Worm (Caenorhabditis elegans) whole organism, L1 larva: Measurements from ENCODE around the gene C18E9.9.

Experiments used
- C04F5.9 ChIP-seq: sonication (generic microtip); optimal IDR thresholded peaks from 2 replicates; lab custom pipeline; 2016; ENCODE audit warnings: missing genetic modification characterization, missing compliant biosample characterization
- C16A3.4 ChIP-seq: fragments of 150-350 bp; optimal IDR thresholded peaks from 2 replicates; lab custom pipeline; 2014; ENCODE audit warnings: missing biosample characterization, missing genetic modification characterization
- C34B4.2 ChIP-seq: sonication (generic microtip); optimal IDR thresholded peaks from 2 replicates; lab custom pipeline; 2017; ENCODE audit warnings: mild to moderate bottlenecking, missing genetic modification characterization, missing compliant biosample characterization
- aha-1 ChIP-seq: fragments of 150-350 bp; optimal IDR thresholded peaks from 2 replicates; lab custom pipeline; 2014; ENCODE audit warnings: missing biosample characterization, missing genetic modification characterization
- alr-1 ChIP-seq: fragments of 200-800 bp; sonication (Bioruptor generic); optimal IDR thresholded peaks from 2 replicates; lab custom pipeline; 2018; ENCODE audit warnings: borderline replicate concordance, mild to moderate bottlenecking, missing genetic modification characterization, missing compliant biosample characterization
- blmp-1 ChIP-seq: fragments of 150-350 bp; optimal IDR thresholded peaks from 2 replicates; lab custom pipeline; 2014; ENCODE audit warnings: missing biosample characterization, missing genetic modification characterization
- ceh-63 ChIP-seq: fragments of 200-800 bp; sonication (Bioruptor generic); optimal IDR thresholded peaks from 2 replicates; lab custom pipeline; 2018; ENCODE audit warnings: mild to moderate bottlenecking, missing genetic modification characterization, missing compliant biosample characterization
- ceh-8 ChIP-seq: fragments of 200-800 bp; sonication (Bioruptor generic); optimal IDR thresholded peaks from 2 replicates; lab custom pipeline; 2018; ENCODE audit warnings: mild to moderate bottlenecking, missing genetic modification characterization, moderate library complexity, missing compliant biosample characterization
- ceh-82 ChIP-seq, 3 experiments: fragments of 150-350 bp in 1 of 3; sonication (generic microtip) in 2 of 3; optimal IDR thresholded peaks; 2 replicates each; lab custom pipeline; 2014 to 2017; ENCODE audit warnings: missing biosample characterization in 3 of 3, missing genetic modification characterization in 3 of 3
- ceh-88 ChIP-seq: fragments of 200-800 bp; sonication (Bioruptor generic); IDR thresholded peaks from 2 replicates; pipeline ENCODE4 v1.3.6; 2022; ENCODE audit warnings: missing genetic modification characterization, missing compliant biosample characterization
- ceh-90 ChIP-seq: sonication (generic microtip); optimal IDR thresholded peaks from 2 replicates; lab custom pipeline; 2016; ENCODE audit warnings: missing genetic modification characterization, missing compliant biosample characterization
- ces-1 ChIP-seq: fragments of 150-350 bp; optimal IDR thresholded peaks from 2 replicates; lab custom pipeline; 2014; ENCODE audit warnings: missing biosample characterization, missing genetic modification reagents, missing genetic modification characterization
- dpl-1 ChIP-seq, 3 experiments: fragments of 150-350 bp in 2 of 3; sonication (generic microtip) in 1 of 3; optimal IDR thresholded peaks; 2 replicates each; lab custom pipeline; 2014 to 2017; ENCODE audit warnings: missing biosample characterization in 3 of 3, missing genetic modification characterization in 3 of 3, missing genetic modification reagents in 3 of 3
- dsc-1 ChIP-seq: sonication (generic microtip); optimal IDR thresholded peaks from 2 replicates; lab custom pipeline; 2016; ENCODE audit warnings: mild to moderate bottlenecking, missing genetic modification characterization, missing compliant biosample characterization
- efl-3 ChIP-seq: fragments of 200-800 bp; sonication (Bioruptor generic); optimal IDR thresholded peaks from 2 replicates; lab custom pipeline; 2018; ENCODE audit warnings: mild to moderate bottlenecking, missing genetic modification characterization, missing compliant biosample characterization
- egl-13 ChIP-seq: sonication (generic microtip); optimal IDR thresholded peaks from 2 replicates; lab custom pipeline; 2016; ENCODE audit warnings: missing genotype, missing genetic modification reagents, missing genetic modification characterization, missing compliant biosample characterization
- elt-2 ChIP-seq: sonication (generic microtip); optimal IDR thresholded peaks from 2 replicates; lab custom pipeline; 2016; ENCODE audit warnings: missing genetic modification characterization, mild to moderate bottlenecking, inconsistent platforms, missing compliant biosample characterization, missing genetic modification reagents
- elt-3 ChIP-seq, 6 experiments: fragments of 150-350 bp in 1 of 6; sonication (generic microtip); optimal IDR thresholded peaks; 2 replicates each; lab custom pipeline; 2017 to 2018; ENCODE audit warnings: missing biosample characterization in 6 of 6, missing genetic modification characterization in 6 of 6, inconsistent platforms in 1 of 6
- fkh-10 ChIP-seq: sonication (generic microtip); optimal IDR thresholded peaks from 2 replicates; lab custom pipeline; 2017; ENCODE audit warnings: missing biosample characterization, missing genetic modification reagents, missing genetic modification characterization
- fkh-4 ChIP-seq: sonication (generic microtip); optimal IDR thresholded peaks from 2 replicates; lab custom pipeline; 2016; ENCODE audit warnings: missing compliant biosample characterization, missing genetic modification characterization, borderline replicate concordance
- fkh-8 ChIP-seq: sonication (generic microtip); optimal IDR thresholded peaks from 2 replicates; lab custom pipeline; 2016; ENCODE audit warnings: mild to moderate bottlenecking, missing genetic modification characterization, missing compliant biosample characterization
- hlh-17 ChIP-seq: fragments of 200-800 bp; sonication (Bioruptor generic); optimal IDR thresholded peaks from 2 replicates; lab custom pipeline; 2018; ENCODE audit warnings: missing genetic modification characterization, mild to moderate bottlenecking, missing compliant biosample characterization, moderate library complexity, borderline replicate concordance
- hlh-4 ChIP-seq: sonication (generic microtip); optimal IDR thresholded peaks from 2 replicates; lab custom pipeline; 2016; ENCODE audit warnings: mild to moderate bottlenecking, missing genetic modification characterization, missing compliant biosample characterization
- irx-1 ChIP-seq: sonication (generic microtip); optimal IDR thresholded peaks from 2 replicates; lab custom pipeline; 2016; ENCODE audit warnings: missing genetic modification characterization, missing compliant biosample characterization
- isw-1 ChIP-seq: fragments of 200-800 bp; sonication (Bioruptor generic); IDR thresholded peaks from 2 replicates; pipeline ENCODE4 v1.3.6; 2022; ENCODE audit warnings: missing genetic modification characterization, missing compliant biosample characterization
- lin-39 ChIP-seq: fragments of 150-350 bp; optimal IDR thresholded peaks from 2 replicates; lab custom pipeline; 2014; ENCODE audit warnings: missing biosample characterization, missing genetic modification reagents, missing genetic modification characterization
- lir-3 ChIP-seq: sonication (generic microtip); optimal IDR thresholded peaks from 2 replicates; lab custom pipeline; 2016; ENCODE audit warnings: mild to moderate bottlenecking, missing genetic modification characterization, moderate library complexity, missing compliant biosample characterization; ENCODE audit not compliant: poor library complexity
- mdl-1 ChIP-seq, 2 experiments: fragments of 150-350 bp; optimal IDR thresholded peaks; 2 replicates each; lab custom pipeline; 2014 to 2017; ENCODE audit warnings: missing biosample characterization in 2 of 2, missing genetic modification characterization in 2 of 2, inconsistent platforms in 1 of 2
- mef-2 ChIP-seq: fragments of 150-350 bp; optimal IDR thresholded peaks from 2 replicates; lab custom pipeline; 2014; ENCODE audit warnings: missing biosample characterization, missing genetic modification characterization
- nhr-11 ChIP-seq: fragments of 150-350 bp; optimal IDR thresholded peaks from 2 replicates; lab custom pipeline; 2014; ENCODE audit warnings: missing biosample characterization, missing genetic modification characterization
- nhr-12 ChIP-seq: sonication (generic microtip); optimal IDR thresholded peaks from 2 replicates; lab custom pipeline; 2017; ENCODE audit warnings: missing biosample characterization, missing genetic modification characterization
- nhr-20 ChIP-seq: sonication (generic microtip); optimal IDR thresholded peaks from 2 replicates; lab custom pipeline; 2016; ENCODE audit warnings: mild to moderate bottlenecking, missing genetic modification characterization, missing compliant biosample characterization
- nhr-28 ChIP-seq: fragments of 150-350 bp; optimal IDR thresholded peaks from 2 replicates; lab custom pipeline; 2014; ENCODE audit warnings: missing biosample characterization, missing genetic modification characterization
- nhr-47 ChIP-seq: sonication (generic microtip); optimal IDR thresholded peaks from 2 replicates; lab custom pipeline; 2016; ENCODE audit warnings: mild to moderate bottlenecking, missing genetic modification characterization, moderate library complexity, missing compliant biosample characterization
- nhr-77 ChIP-seq: fragments of 150-350 bp; optimal IDR thresholded peaks from 2 replicates; lab custom pipeline; 2014; ENCODE audit warnings: missing biosample characterization, missing genetic modification characterization
- nhr-84 ChIP-seq: sonication (generic microtip); optimal IDR thresholded peaks from 2 replicates; lab custom pipeline; 2017; ENCODE audit warnings: missing biosample characterization, missing genetic modification characterization
- nhr-85 ChIP-seq: sonication (generic microtip); peaks from one replicate; lab custom pipeline; 2016; ENCODE audit warnings: missing genetic modification characterization, inconsistent platforms, missing compliant biosample characterization
- nhr-90 ChIP-seq: sonication (generic microtip); optimal IDR thresholded peaks from 2 replicates; lab custom pipeline; 2016; ENCODE audit warnings: mild to moderate bottlenecking, missing genetic modification characterization, missing compliant biosample characterization; ENCODE audit not compliant: poor library complexity
- pax-3 ChIP-seq: fragments of 200-800 bp; sonication (Bioruptor generic); optimal IDR thresholded peaks from 2 replicates; lab custom pipeline; 2018; ENCODE audit warnings: mild to moderate bottlenecking, missing genetic modification characterization, moderate library complexity, missing compliant biosample characterization
- skn-1 ChIP-seq: fragments of 150-350 bp; optimal IDR thresholded peaks from 2 replicates; lab custom pipeline; 2014; ENCODE audit warnings: missing biosample characterization, missing genetic modification characterization
- snpc-4 ChIP-seq: fragments of 150-350 bp; optimal IDR thresholded peaks from 2 replicates; lab custom pipeline; 2014; ENCODE audit warnings: missing biosample characterization, missing genetic modification characterization
- snu-23 ChIP-seq: sonication (generic microtip); optimal IDR thresholded peaks from 2 replicates; lab custom pipeline; 2016; ENCODE audit warnings: missing genetic modification characterization, missing compliant biosample characterization
- sox-4 ChIP-seq: sonication (generic microtip); optimal IDR thresholded peaks from 2 replicates; lab custom pipeline; 2016; ENCODE audit warnings: missing genetic modification characterization, missing compliant biosample characterization
- sptf-1 ChIP-seq: fragments of 150-350 bp; optimal IDR thresholded peaks from 2 replicates; lab custom pipeline; 2014; ENCODE audit warnings: missing biosample characterization, missing genetic modification characterization
- sup-37 ChIP-seq: fragments of 200-800 bp; sonication (Bioruptor generic); optimal IDR thresholded peaks from 2 replicates; lab custom pipeline; 2018; ENCODE audit warnings: mild to moderate bottlenecking, missing genetic modification characterization, missing compliant biosample characterization
- swsn-7 ChIP-seq: sonication (generic microtip); optimal IDR thresholded peaks from 2 replicates; lab custom pipeline; 2016; ENCODE audit warnings: missing genetic modification characterization, missing compliant biosample characterization
- tbx-2 ChIP-seq: sonication (generic microtip); optimal IDR thresholded peaks from 2 replicates; lab custom pipeline; 2016; ENCODE audit warnings: missing genetic modification characterization, missing compliant biosample characterization
- unc-130 ChIP-seq: fragments of 150-350 bp; optimal IDR thresholded peaks from 2 replicates; lab custom pipeline; 2017; ENCODE audit warnings: missing biosample characterization, missing genetic modification characterization, inconsistent platforms
- unc-30 ChIP-seq: sonication (generic microtip); optimal IDR thresholded peaks from 2 replicates; lab custom pipeline; 2017; ENCODE audit warnings: missing biosample characterization, missing genetic modification characterization
- unc-62 ChIP-seq: fragments of 150-350 bp; optimal IDR thresholded peaks from 2 replicates; lab custom pipeline; 2014; ENCODE audit warnings: missing biosample characterization, missing genetic modification reagents, missing genetic modification characterization
- zag-1 ChIP-seq: fragments of 150-350 bp; optimal IDR thresholded peaks from 2 replicates; lab custom pipeline; 2014; ENCODE audit warnings: missing biosample characterization, missing genetic modification characterization
- zip-4 ChIP-seq: fragments of 200-800 bp; sonication (Bioruptor generic); optimal IDR thresholded peaks from 2 replicates; lab custom pipeline; 2018; ENCODE audit warnings: mild to moderate bottlenecking, missing genetic modification characterization, moderate library complexity, missing compliant biosample characterization
- ztf-4 ChIP-seq: fragments of 150-350 bp; optimal IDR thresholded peaks from 2 replicates; lab custom pipeline; 2014; ENCODE audit warnings: missing biosample characterization, missing genetic modification characterization

C18E9.9 gene

ce11 chrII:8940362-8940940 lies 48.9 kb downstream of the C18E9.9 start, which contains the start of the genes set-17 and T21B10.4:
TSS of gene set-17 (minus strand) at chrII:8940488.
TSS of gene T21B10.4 (plus strand) at chrII:8940894.
- TF ChIP-seq lin-39 (tag; lab: Kevin White, UChicago) = no peak
- no peak for TF ChIP-seq nhr-28 (tag; lab: Kevin White, UChicago)
- TF ChIP-seq nhr-84 (tag; lab: Kevin White, UChicago) = no peak
- no peak for TF ChIP-seq elt-2 (tag; lab: Kevin White, UChicago)
- TF ChIP-seq alr-1 = no peak
- TF ChIP-seq sup-37 (GFP tag; lab: Kevin White, UChicago) = no peak
- TF ChIP-seq ceh-82 (tag; optimal IDR thresholded peaks at IDR 0.05; lab: Kevin White, UChicago) = no peak
- TF ChIP-seq ceh-88 = no peak
- TF ChIP-seq irx-1 (tag; lab: Kevin White, UChicago) = no peak
- TF ChIP-seq C04F5.9 (tag; lab: Kevin White, UChicago) = no peak
- no peak for TF ChIP-seq zag-1 (tag; lab: Kevin White, UChicago)
- TF ChIP-seq fkh-10 (GFP tag; lab: Kevin White, UChicago) = no peak
- TF ChIP-seq unc-130 = no peak
- TF ChIP-seq mdl-1 (tag; optimal IDR thresholded peaks at IDR 0.05; lab: Kevin White, UChicago) = no peak
- TF ChIP-seq ceh-63 (GFP tag; lab: Kevin White, UChicago) = no peak
- TF ChIP-seq snpc-4 (tag; lab: Kevin White, UChicago) = no peak
- peak; percentile 24 for TF ChIP-seq sox-4 (tag; lab: Kevin White, UChicago)
- no peak for TF ChIP-seq mef-2 (tag; lab: Kevin White, UChicago)
- TF ChIP-seq nhr-12 = no peak
- peak; percentile 51 for TF ChIP-seq C16A3.4 (tag; lab: Kevin White, UChicago)
- no peak for TF ChIP-seq ces-1 (GFP tag; lab: Kevin White, UChicago)
- no peak for TF ChIP-seq nhr-85 (tag; lab: Kevin White, UChicago)
- TF ChIP-seq nhr-11 (tag; lab: Kevin White, UChicago) = no peak
- TF ChIP-seq nhr-47 (tag; lab: Kevin White, UChicago) = peak; percentile 26
- TF ChIP-seq zip-4 (GFP tag; lab: Kevin White, UChicago) = no peak
- TF ChIP-seq ceh-90 (tag; lab: Kevin White, UChicago) = no peak
- TF ChIP-seq C34B4.2 (tag; lab: Kevin White, UChicago) = no peak
- TF ChIP-seq elt-3 (tag; optimal IDR thresholded peaks at IDR 0.05; lab: Kevin White, UChicago) = no peak
- TF ChIP-seq dsc-1 = no peak
- TF ChIP-seq fkh-8 (tag; lab: Kevin White, UChicago) = no peak
- no peak for TF ChIP-seq nhr-77 (tag; lab: Kevin White, UChicago)
- no peak for TF ChIP-seq unc-62 (GFP tag; lab: Kevin White, UChicago)
- TF ChIP-seq nhr-20 = peak; percentile 34
- TF ChIP-seq efl-3 (GFP tag; lab: Kevin White, UChicago) = no peak
- no peak for TF ChIP-seq ceh-8 (GFP tag; lab: Kevin White, UChicago)
- no peak for TF ChIP-seq nhr-90 (tag; lab: Kevin White, UChicago)
- no peak for TF ChIP-seq isw-1
- TF ChIP-seq fkh-4 (tag; lab: Kevin White, UChicago) = no peak
- no peak for TF ChIP-seq ztf-4 (tag; lab: Kevin White, UChicago)
- TF ChIP-seq unc-30 (tag; lab: Kevin White, UChicago) = no peak
- TF ChIP-seq skn-1 = no peak
- no peak for TF ChIP-seq hlh-17 (GFP tag; lab: Kevin White, UChicago)
- no peak for TF ChIP-seq egl-13
- no peak for TF ChIP-seq pax-3
- TF ChIP-seq sptf-1 (tag; lab: Kevin White, UChicago) = no peak
- peak; percentile 1 for TF ChIP-seq swsn-7
- no peak for TF ChIP-seq aha-1 (tag; lab: Kevin White, UChicago)
- TF ChIP-seq dpl-1 (GFP tag; optimal IDR thresholded peaks at IDR 0.05; lab: Kevin White, UChicago) = peak; percentile 72 to 90 (median 85)
- TF ChIP-seq blmp-1 (tag; lab: Kevin White, UChicago) = peak; percentile 39
- TF ChIP-seq snu-23 = peak; percentile 11
- no peak for TF ChIP-seq hlh-4 (tag; lab: Kevin White, UChicago)
- TF ChIP-seq tbx-2 (tag; lab: Kevin White, UChicago) = no peak
- TF ChIP-seq lir-3 (tag; lab: Kevin White, UChicago) = no peak
